Fruit fly (Drosophila melanogaster): Measurements from ENCODE around the gene Polr2A.
A peak's percentile ranks its signal among the peaks of the same experiment; 100 is the strongest.

The Polr2A gene

DNA sequence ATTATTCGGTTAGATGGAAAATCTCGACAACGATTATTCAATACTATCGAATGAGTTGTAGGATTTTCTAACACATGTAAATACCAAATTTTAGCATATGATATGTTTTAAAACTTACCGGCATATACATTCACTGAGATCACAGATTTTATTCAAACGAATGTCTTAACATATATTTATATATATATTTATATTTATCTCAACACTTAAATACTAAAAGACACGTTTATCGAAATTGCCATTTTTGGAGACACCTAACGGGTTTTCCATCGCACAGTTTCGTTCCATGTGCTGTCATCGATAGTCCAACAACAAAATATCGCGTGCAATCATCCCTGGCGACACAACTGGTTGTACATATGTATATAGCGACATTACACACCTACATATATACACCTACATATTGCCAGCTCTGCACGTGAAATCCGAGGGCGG lies 41.5 kb upstream of the Polr2A start, which contains the start of the genes CG2247 and CG1703 (continued):
- TF ChIP-seq zfh2 (GFP tag; optimal IDR thresholded peaks at IDR 0.05) (no peak), bsh (GFP tag; optimal IDR thresholded peaks at IDR 0.05) (no peak), Pdp1 (GFP tag; optimal IDR thresholded peaks at IDR 0.05) (no peak), tx (GFP tag; optimal IDR thresholded peaks at IDR 0.05) (no peak), CG1529 (GFP tag; optimal IDR thresholded peaks at IDR 0.05) (no peak), Sry-δ (GFP tag; optimal IDR thresholded peaks at IDR 0.05) (peak; percentile 75), Deaf1 (tag; optimal IDR thresholded peaks at IDR 0.05) (peak; percentile 43), CG12391 (tag; optimal IDR thresholded peaks at IDR 0.05) (peak; percentile 63), nerfin-2 (GFP tag; IDR thresholded peaks at IDR 0.05; ENCODE audit: partially characterized antibody) (peak; percentile 52), klu (GFP tag; IDR thresholded peaks at IDR 0.05) (no peak), tup (GFP tag; optimal IDR thresholded peaks at IDR 0.05) (no peak), MBD-R2 (GFP tag; IDR thresholded peaks at IDR 0.05) (0 out of 2 replicates have a peak, but pooled peaks have one; percentile 19), CG17829 (tag; optimal IDR thresholded peaks at IDR 0.05) (peak; percentile 55), CG8290 (GFP tag; optimal IDR thresholded peaks at IDR 0.05) (peak; percentile 51), CG8290 (tag; optimal IDR thresholded peaks at IDR 0.05) (no peak), CG34224 (GFP tag; IDR thresholded peaks at IDR 0.05; ENCODE audit: partially characterized antibody) (peak; percentile 66), BEAF-32 (GFP tag; optimal IDR thresholded peaks at IDR 0.05) (peak; percentile 90), HmgD (GFP tag; optimal IDR thresholded peaks at IDR 0.05) (no peak), CG16813 (GFP tag; IDR thresholded peaks at IDR 0.05; ENCODE audit: partially characterized antibody) (peak; percentile 82), Doc3 (GFP tag; IDR thresholded peaks at IDR 0.05; ENCODE audit: partially characterized antibody) (peak; percentile 70; the same call in 2 of the 3 replicates), NC2α (GFP tag; optimal IDR thresholded peaks at IDR 0.05) (no peak), CG15601 (tag; optimal IDR thresholded peaks at IDR 0.05) (peak; percentile 35), Med (GFP tag) (no peak), grau (tag; optimal IDR thresholded peaks at IDR 0.05) (peak; percentile 38)

DNA sequence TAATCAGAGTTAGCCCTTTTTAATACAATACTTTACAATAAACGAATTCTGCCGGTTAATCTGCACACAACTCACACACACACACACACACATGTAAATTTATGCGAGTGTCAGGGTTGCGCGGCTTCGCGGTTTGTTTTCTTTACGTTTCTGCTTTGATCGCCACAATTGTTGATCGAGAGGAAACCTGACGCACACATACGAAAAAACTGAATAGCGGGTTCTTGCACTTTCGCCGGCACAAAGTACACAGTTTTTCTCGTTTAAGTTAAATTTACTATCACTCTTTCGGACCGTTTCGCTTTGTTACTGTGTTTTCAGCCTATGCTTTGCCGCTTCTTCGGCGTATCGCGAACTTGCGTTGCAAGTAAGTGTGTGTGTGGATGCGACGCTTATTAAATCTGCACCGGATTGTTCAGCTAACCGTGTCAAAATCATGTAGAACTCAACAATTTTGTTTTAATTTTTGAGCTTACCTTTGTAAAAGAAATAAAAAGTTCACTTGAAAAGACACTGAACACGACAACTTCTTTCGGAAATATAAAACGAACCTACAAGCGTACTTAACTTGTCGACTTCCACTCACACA lies 41.0 kb upstream of the Polr2A start:
- no peak for TF ChIP-seq Hand (GFP tag; optimal IDR thresholded peaks at IDR 0.05)
- TF ChIP-seq MESR4 (GFP tag; optimal IDR thresholded peaks at IDR 0.05), result peak; percentile 11
- no peak for TF ChIP-seq Tbp (GFP tag; optimal IDR thresholded peaks at IDR 0.05)
- peak; percentile 62 for TF ChIP-seq nom (GFP tag; optimal IDR thresholded peaks at IDR 0.05)
- no peak for TF ChIP-seq danr (GFP tag; IDR thresholded peaks at IDR 0.05)
- no peak for TF ChIP-seq org-1 (GFP tag; optimal IDR thresholded peaks at IDR 0.05)
- no peak for TF ChIP-seq CG1603 (tag; optimal IDR thresholded peaks at IDR 0.05)
- TF ChIP-seq CG10366 (GFP tag; IDR thresholded peaks at IDR 0.05), result no peak
- no peak for TF ChIP-seq NK7.1 (GFP tag; optimal IDR thresholded peaks at IDR 0.05)
- TF ChIP-seq ham (GFP tag; IDR thresholded peaks at IDR 0.05), result no peak
- no peak for TF ChIP-seq CG1233 (GFP tag; optimal IDR thresholded peaks at IDR 0.05)
- peak; percentile 7 for TF ChIP-seq sens (GFP tag)
- TF ChIP-seq ftz-f1 (GFP tag; optimal IDR thresholded peaks at IDR 0.05), result peak; percentile 32
- TF ChIP-seq sna (GFP tag; IDR thresholded peaks at IDR 0.05; ENCODE audit: partially characterized antibody), result 0 out of 2 replicates have a peak, but pooled peaks have one; percentile 6
- no peak for TF ChIP-seq Trl (optimal IDR thresholded peaks at IDR 0.05)
- TF ChIP-seq Trl (GFP tag; optimal IDR thresholded peaks at IDR 0.05), result no peak
- no peak for TF ChIP-seq onecut (GFP tag; IDR thresholded peaks at IDR 0.05)
- peak; percentile 12 for TF ChIP-seq CG6854 (GFP tag; optimal IDR thresholded peaks at IDR 0.05)
- 0 out of 3 replicates have a peak, but pooled peaks have one; percentile 47 for TF ChIP-seq CG34422 (GFP tag; IDR thresholded peaks at IDR 0.05)
- TF ChIP-seq cg (GFP tag; optimal IDR thresholded peaks at IDR 0.05), result peak; percentile 80
- no peak for TF ChIP-seq CG17361 (GFP tag; IDR thresholded peaks at IDR 0.05)
- peak; percentile 70 for TF ChIP-seq Med (GFP tag)
- TF ChIP-seq Jarid2 (GFP tag; optimal IDR thresholded peaks at IDR 0.05), result peak; percentile 22
- no peak for TF ChIP-seq cas (GFP tag; IDR thresholded peaks at IDR 0.05)
- TF ChIP-seq knrl (GFP tag; IDR thresholded peaks at IDR 0.05; ENCODE audit: partially characterized antibody), result no peak
- no peak for TF ChIP-seq CG13775 (GFP tag; optimal IDR thresholded peaks at IDR 0.05)
- no peak for TF ChIP-seq CG3065 (GFP tag; optimal IDR thresholded peaks at IDR 0.05)

All from whole organism, embryonic.